Worm (Caenorhabditis elegans) whole organism, L4 larva: ENCODE measurements around the gene fubl-3.

Experiments used
- F26F4.8 ChIP-seq: fragments of 200-800 bp; sonication (Bioruptor generic); conservative IDR thresholded peaks from 2 replicates; pipeline ENCODE4 v1.3.6; 2022; ENCODE audit warnings: missing genetic modification characterization, missing compliant biosample characterization
- F44E2.7 ChIP-seq: fragments of 200-800 bp; sonication (Bioruptor generic); IDR thresholded peaks from 2 replicates; pipeline ENCODE4 v2.1.2; 2022; ENCODE audit warnings: missing genetic modification characterization, missing compliant biosample characterization
- aha-1 ChIP-seq: fragments of 150-350 bp; peaks from one replicate; lab custom pipeline; 2014; ENCODE audit warnings: missing biosample characterization, missing genetic modification characterization
- ceh-28 ChIP-seq: fragments of 150-350 bp; optimal IDR thresholded peaks from 2 replicates; lab custom pipeline; 2014; ENCODE audit warnings: missing biosample characterization, missing genetic modification reagents, missing genetic modification characterization
- lin-13 ChIP-seq: fragments of 150-350 bp; optimal IDR thresholded peaks from 2 replicates; lab custom pipeline; 2014; ENCODE audit warnings: missing biosample characterization, missing genetic modification reagents, missing genetic modification characterization
- nhr-25 ChIP-seq: sonication (generic microtip); optimal IDR thresholded peaks from 2 replicates; lab custom pipeline; 2017; ENCODE audit warnings: missing genetic modification characterization, mild to moderate bottlenecking, missing compliant biosample characterization, antibody characterized with exemption, moderate library complexity, borderline replicate concordance; ENCODE audit not compliant: insufficient read depth
- saeg-2 ChIP-seq: fragments of 200-800 bp; sonication (Bioruptor generic); IDR thresholded peaks from 2 replicates; pipeline ENCODE4 v1.3.6; 2022; ENCODE audit warnings: missing genetic modification reagents, missing genetic modification characterization, missing compliant biosample characterization
- snpc-4 ChIP-seq: fragments of 150-350 bp; optimal IDR thresholded peaks from 2 replicates; lab custom pipeline; 2014; ENCODE audit warnings: missing biosample characterization, missing genetic modification characterization
- unc-130 ChIP-seq: sonication (generic microtip); optimal IDR thresholded peaks from 2 replicates; lab custom pipeline; 2016; ENCODE audit warnings: missing genetic modification reagents, missing genetic modification characterization, missing compliant biosample characterization
- ztf-11 ChIP-seq: fragments of 150-350 bp; optimal IDR thresholded peaks from 2 replicates; lab custom pipeline; 2014; ENCODE audit warnings: missing biosample characterization, missing genetic modification characterization

- TF ChIP-seq lin-13 (GFP tag; lab: Kevin White, UChicago) (no peak), ceh-28 (tag; lab: Kevin White, UChicago) (no peak), aha-1 (tag; lab: Kevin White, UChicago) (peak; percentile 74), F44E2.7 (GFP tag; lab: Robert Waterston, UW) (no peak), saeg-2 (no peak), snpc-4 (no peak), nhr-25 (no peak), ztf-11 (no peak), unc-130 (GFP tag; lab: Kevin White, UChicago) (no peak), F26F4.8 (GFP tag; lab: Robert Waterston, UW) (no peak)
Observed at ce11 chrX:17458887-17459286, 24.6 kb downstream of the fubl-3 start, which contains the start of gene mlc-1.
